Fruit fly (Drosophila melanogaster) Kc167 (cell line): ENCODE data around the gene Ir85a.

Experiments used
- h ChIP-seq: fragments of >200 bp; optimal IDR thresholded peaks from 3 replicates; lab custom pipeline; 2018; ENCODE audit warnings: missing external identifiers
- insv ChIP-seq: fragments of >200 bp; optimal IDR thresholded peaks from 3 replicates; lab custom pipeline; 2018; ENCODE audit warnings: missing external identifiers
- psq ChIP-seq: fragments of >200 bp; optimal IDR thresholded peaks from 2 replicates; lab custom pipeline; 2017; ENCODE audit warnings: missing external identifiers

dm6 chr3R:8794384-8794783 is at the start of gene Ir85a:
- TF ChIP-seq h (no peak), insv (lab: Kevin White, UChicago) (no peak), psq (lab: Kevin White, UChicago) (no peak)
